Worm (Caenorhabditis elegans) whole organism, young adult: ENCODE results near the gene F59E12.17.
"Not testable (repeated sequence)": the region's sequence is repeated elsewhere in the genome, so short reads cannot be mapped to it uniquely, and the experiment has no call there.

ENCODE experiments used
- B0336.3 ChIP-seq: fragments of 200-800 bp; sonication (Bioruptor generic); IDR thresholded peaks from 2 replicates; pipeline ENCODE4 v1.3.6; 2022; ENCODE audit warnings: missing genetic modification characterization, missing compliant biosample characterization
- F52B5.7 ChIP-seq: sonication (generic microtip); optimal IDR thresholded peaks from 2 replicates; lab custom pipeline; 2016; ENCODE audit warnings: mild to moderate bottlenecking, missing genetic modification characterization, missing compliant biosample characterization
- F57A8.1 ChIP-seq: fragments of 200-800 bp; sonication (Bioruptor generic); optimal IDR thresholded peaks from 2 replicates; lab custom pipeline; 2018; ENCODE audit warnings: mild to moderate bottlenecking, missing genetic modification characterization, moderate library complexity, missing compliant biosample characterization
- ama-1 ChIP-seq, 3 experiments: fragments of 150-350 bp in 1 of 3; sonication (generic microtip) in 2 of 3; optimal IDR thresholded peaks; 2 replicates each; lab custom pipeline; 2014 to 2018; ENCODE audit warnings: missing biosample characterization in 2 of 3, missing genetic modification characterization in 2 of 3, missing genetic modification reagents in 2 of 3
- ceh-40 ChIP-seq: fragments of 200-800 bp; sonication (Bioruptor generic); IDR thresholded peaks from 2 replicates; pipeline ENCODE4 v1.3.6; 2022; ENCODE audit warnings: missing genetic modification characterization, missing compliant biosample characterization
- die-1 ChIP-seq: sonication (generic microtip); optimal IDR thresholded peaks from 2 replicates; lab custom pipeline; 2016; ENCODE audit warnings: missing genotype, mild to moderate bottlenecking, missing genetic modification characterization, missing compliant biosample characterization
- efl-1 ChIP-seq: fragments of 150-350 bp; optimal IDR thresholded peaks from 2 replicates; lab custom pipeline; 2014; ENCODE audit warnings: missing biosample characterization, missing genetic modification reagents, missing genetic modification characterization
- egrh-3 ChIP-seq: fragments of 200-800 bp; sonication (Bioruptor generic); IDR thresholded peaks from 2 replicates; pipeline ENCODE4 v1.3.6; 2022; ENCODE audit warnings: missing genetic modification reagents, missing genetic modification characterization, missing compliant biosample characterization
- lin-35 ChIP-seq, 3 experiments: fragments of 150-350 bp in 2 of 3; sonication (generic microtip) in 1 of 3; optimal IDR thresholded peaks; 2 replicates each; lab custom pipeline; 2014 to 2018; ENCODE audit warnings: missing biosample characterization in 3 of 3, missing genetic modification characterization in 3 of 3, missing genetic modification reagents in 3 of 3
- pha-4 ChIP-seq: fragments of 150-350 bp; sonication (generic microtip); optimal IDR thresholded peaks from 2 replicates; lab custom pipeline; 2014; ENCODE audit warnings: missing biosample characterization, missing genetic modification reagents, missing genetic modification characterization
- rpc-1 ChIP-seq, 2 experiments: fragments of 150-350 bp in 1 of 2; sonication (generic microtip) in 1 of 2; optimal IDR thresholded peaks; 2 replicates each; lab custom pipeline; 2014 to 2018; ENCODE audit warnings: missing biosample characterization in 1 of 2, missing genetic modification characterization in 1 of 2, missing genetic modification reagents in 1 of 2, missing genotype in 1 of 2
- unc-130 ChIP-seq: sonication (generic microtip); optimal IDR thresholded peaks from 2 replicates; lab custom pipeline; 2016; ENCODE audit warnings: missing genetic modification reagents, missing genetic modification characterization, missing compliant biosample characterization
- ztf-26 ChIP-seq: sonication (generic microtip); optimal IDR thresholded peaks from 2 replicates; lab custom pipeline; 2017; ENCODE audit warnings: missing genetic modification characterization, missing compliant biosample characterization
- ztf-3 ChIP-seq: fragments of 200-800 bp; sonication (Bioruptor generic); optimal IDR thresholded peaks from 2 replicates; lab custom pipeline; 2018; ENCODE audit warnings: mild to moderate bottlenecking, missing genetic modification characterization, missing compliant biosample characterization

DNA sequence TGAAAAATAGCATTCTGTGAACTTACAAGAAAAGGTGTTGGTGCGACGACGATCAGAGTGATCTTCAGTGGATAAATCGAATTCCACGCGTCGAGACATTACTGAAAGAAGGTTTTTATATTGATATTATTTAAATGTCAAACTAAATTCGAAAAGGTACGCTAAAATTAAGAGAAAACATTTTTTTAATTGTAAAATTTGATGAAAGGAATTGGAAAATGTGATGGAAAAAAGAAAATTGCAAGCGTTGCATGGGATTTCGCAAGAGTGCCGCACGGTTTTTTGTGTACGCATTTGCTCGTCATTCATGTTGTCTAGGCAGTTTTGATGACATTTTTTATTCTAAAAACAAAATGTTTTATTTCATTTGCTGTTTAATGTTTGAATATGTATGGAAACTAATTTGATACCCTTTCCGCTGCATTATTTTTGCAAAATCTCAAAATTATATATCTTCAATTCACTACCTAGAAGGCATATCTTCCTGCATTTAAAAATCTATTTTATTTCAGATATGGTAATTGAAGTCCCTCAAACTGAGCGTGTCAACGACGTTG is 26.8 kb downstream of the F59E12.17 start, which contains the start of the genes eif-3.L and npl-4.2:
- not testable (repeated sequence) for TF ChIP-seq lin-35 (GFP tag; optimal IDR thresholded peaks at IDR 0.05; lab: Kevin White, UChicago); egrh-3 (GFP tag; lab: Robert Waterston, UW); efl-1 (GFP tag; lab: Kevin White, UChicago); ceh-40 (GFP tag; lab: Robert Waterston, UW); F52B5.7; B0336.3 (GFP tag; lab: Robert Waterston, UW); rpc-1 (optimal IDR thresholded peaks at IDR 0.05; lab: Kevin White, UChicago); rpc-1 (tag; optimal IDR thresholded peaks at IDR 0.05; lab: Kevin White, UChicago); die-1 (tag; lab: Kevin White, UChicago); pha-4 (tag; lab: Kevin White, UChicago); F57A8.1; unc-130 (GFP tag; lab: Kevin White, UChicago); ztf-26 (tag; lab: Kevin White, UChicago); ama-1 (optimal IDR thresholded peaks at IDR 0.05; lab: Kevin White, UChicago); ama-1 (GFP tag; optimal IDR thresholded peaks at IDR 0.05; lab: Kevin White, UChicago); ztf-3
